Worm (Caenorhabditis elegans) whole organism, L4/young adult: ENCODE data around the gene F08D12.4.

Experiments used
- W03F9.2 ChIP-seq: fragments of 150-350 bp; optimal IDR thresholded peaks from 2 replicates; lab custom pipeline; 2014; ENCODE audit warnings: missing biosample characterization, missing genetic modification characterization
- dao-5 ChIP-seq: sonication (generic microtip); optimal IDR thresholded peaks from 2 replicates; lab custom pipeline; 2016; ENCODE audit warnings: missing genotype, missing genetic modification characterization, moderate library complexity, missing compliant biosample characterization
- him-1 ChIP-seq: sonication (generic microtip); optimal IDR thresholded peaks from 2 replicates; lab custom pipeline; 2016; ENCODE audit warnings: missing genotype, missing genetic modification reagents, missing genetic modification characterization, missing compliant biosample characterization

Gene F08D12.4

DNA sequence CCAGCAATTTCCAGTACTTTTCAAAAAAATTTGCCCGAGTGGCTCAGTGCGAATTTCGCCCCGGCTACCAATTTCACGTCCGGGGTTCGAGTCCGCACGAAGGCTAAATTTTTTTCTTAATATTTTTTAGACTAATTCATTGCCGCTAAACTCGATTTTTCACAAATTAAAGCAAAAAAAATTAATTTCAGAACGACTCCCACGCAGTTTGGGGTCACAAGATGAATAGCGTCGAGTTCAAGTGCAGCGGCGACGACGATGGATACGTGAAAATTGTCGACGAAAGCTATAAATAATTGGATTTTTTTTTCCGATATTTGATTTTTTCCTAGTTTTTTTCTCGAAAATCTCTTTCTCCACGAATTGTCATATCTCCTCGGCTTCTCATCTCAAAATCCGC, 26.7 kb upstream of the F08D12.4 start:
- TF ChIP-seq dao-5 (tag; lab: Kevin White, UChicago) (no peak), him-1 (tag; lab: Kevin White, UChicago) (no peak), W03F9.2 (no peak)

DNA sequence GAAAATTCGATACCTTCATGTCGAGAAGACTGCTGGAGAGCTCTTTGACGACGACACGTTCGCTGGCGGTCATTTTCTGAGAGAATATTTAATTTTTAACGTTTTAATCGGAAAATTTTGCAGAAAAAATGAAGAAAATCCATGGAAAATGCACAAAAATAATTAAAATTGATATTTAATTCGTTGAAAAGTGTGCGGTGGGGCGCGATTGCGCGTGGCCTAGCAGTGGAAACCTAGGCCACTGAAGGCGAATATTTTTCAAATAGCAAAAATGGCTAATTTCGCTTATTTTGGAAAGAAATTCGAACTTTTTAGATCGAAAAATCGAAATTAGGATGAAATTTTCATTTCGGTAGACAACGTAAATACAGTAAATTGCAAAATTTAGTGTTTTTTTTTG, 25.4 kb upstream of the F08D12.4 start, which contains the start of gene F29A7.6:
Gene F29A7.6, minus strand, starts transcription at position 76 of the 400 bp plus-strand sequence.
- TF ChIP-seq him-1 (tag; lab: Kevin White, UChicago) (no peak), W03F9.2 (peak; percentile 76)

DNA sequence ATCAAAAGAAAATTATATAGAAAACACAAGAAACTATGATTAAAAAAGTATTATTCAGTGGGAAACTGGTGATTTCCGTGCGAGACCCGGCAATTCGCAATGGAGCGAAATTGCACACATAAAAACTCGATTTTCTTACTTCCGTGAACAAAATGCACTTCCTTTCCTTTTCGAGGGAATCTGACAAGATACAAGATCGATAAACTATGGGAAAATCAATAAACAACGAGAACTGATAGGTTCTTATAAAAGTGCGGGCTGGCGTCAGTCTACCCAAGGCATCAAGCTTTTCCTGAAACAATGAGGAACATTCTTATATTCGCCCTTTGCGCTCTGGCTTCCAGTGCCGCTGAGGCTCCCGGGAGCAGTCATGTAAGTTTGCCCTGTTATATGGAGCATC, 24.9 kb upstream of the F08D12.4 start, which contains the start of gene F29A7.3:
Gene F29A7.3, plus strand, starts transcription at position 301 of the 400 bp plus-strand sequence.
- no peak for TF ChIP-seq W03F9.2
- no peak for TF ChIP-seq dao-5 (tag; lab: Kevin White, UChicago)
- TF ChIP-seq him-1 (tag; lab: Kevin White, UChicago): no peak

DNA sequence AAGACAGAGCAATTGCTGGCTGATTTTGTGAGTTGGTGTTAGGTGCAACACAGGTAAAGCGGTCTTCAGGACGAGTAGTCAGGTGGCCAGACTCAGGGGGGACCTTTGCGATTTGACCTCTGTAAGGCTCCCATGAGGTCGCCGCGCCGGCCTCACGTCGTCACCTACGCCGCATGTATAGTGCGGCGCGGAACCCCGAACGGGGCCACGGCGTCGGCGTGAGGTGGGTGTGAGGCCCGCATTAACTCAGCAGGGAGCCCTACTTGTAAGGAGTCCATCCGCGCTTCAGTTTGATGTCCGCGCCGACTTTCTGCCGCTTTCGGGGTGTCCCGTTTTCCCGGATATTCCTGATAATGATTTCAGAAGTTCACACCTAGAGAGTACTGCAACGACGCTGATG, 23.4 kb upstream of the F08D12.4 start:
- TF ChIP-seq him-1 (tag; lab: Kevin White, UChicago): no peak

DNA sequence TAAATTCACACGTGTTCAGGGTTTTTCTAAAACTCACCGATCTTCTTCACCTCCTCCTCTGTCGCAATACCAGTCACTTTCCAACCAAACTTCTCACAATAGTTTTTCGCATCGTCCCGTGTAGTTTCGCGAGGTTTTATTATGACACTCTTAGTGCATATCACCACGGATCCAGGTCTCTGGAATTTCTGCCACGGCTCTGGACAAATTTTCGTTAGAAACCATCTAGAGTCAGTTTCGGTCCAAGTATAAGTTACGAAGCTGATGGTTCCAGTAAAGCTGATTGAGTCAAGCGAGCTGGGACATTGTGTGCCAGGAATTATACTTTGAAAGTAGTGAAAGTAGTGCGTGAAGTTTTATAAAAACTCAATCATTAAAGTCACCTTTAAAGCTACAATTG, 21.6 kb upstream of the F08D12.4 start:
- no peak for TF ChIP-seq W03F9.2
- TF ChIP-seq dao-5 (tag; lab: Kevin White, UChicago): no peak
- TF ChIP-seq him-1 (tag; lab: Kevin White, UChicago): no peak

DNA sequence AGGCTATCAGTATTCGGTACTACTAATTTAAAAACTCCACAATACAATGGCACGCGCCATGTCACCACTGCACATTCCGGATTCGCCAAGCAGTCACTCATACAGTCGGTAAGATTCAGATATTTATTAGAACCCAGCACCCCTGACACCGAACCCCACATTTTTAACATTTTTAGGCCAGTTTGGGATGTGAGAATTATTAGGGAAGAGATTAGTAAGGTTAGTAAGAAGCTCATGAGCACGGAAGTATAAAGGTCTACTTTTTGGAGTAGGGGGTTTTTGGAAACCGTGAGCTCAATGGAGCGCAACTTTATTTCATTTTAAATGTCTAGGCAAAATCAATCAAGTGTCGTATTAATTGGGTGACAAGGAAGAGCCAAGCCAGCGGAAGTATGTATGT, 20.0 kb upstream of the F08D12.4 start, which contains the start of gene F29A7.8:
Gene F29A7.8, minus strand, starts transcription at position 101 of the 400 bp plus-strand sequence.
- TF ChIP-seq him-1 (tag; lab: Kevin White, UChicago): no peak
- TF ChIP-seq dao-5 (tag; lab: Kevin White, UChicago): no peak
- no peak for TF ChIP-seq W03F9.2

DNA sequence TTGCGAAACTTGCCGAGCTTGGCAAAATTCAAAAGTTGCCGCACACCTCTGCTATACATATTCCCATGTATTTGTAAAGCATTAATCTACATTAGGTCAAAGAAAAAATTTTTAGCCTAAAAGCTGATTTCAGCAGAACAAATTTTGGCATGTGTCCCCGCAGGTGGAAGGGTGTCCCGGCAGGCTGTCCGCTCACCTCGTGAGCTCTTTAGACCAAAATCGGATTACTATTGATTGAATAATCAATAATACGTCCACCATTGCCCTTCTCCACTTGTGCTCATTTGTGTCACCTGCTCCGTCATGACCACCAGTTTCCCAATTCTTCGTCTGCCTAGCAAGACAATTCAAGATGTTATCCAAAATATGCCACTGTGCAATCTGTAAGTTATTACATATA, 19.5 kb upstream of the F08D12.4 start, which contains the start of gene fbxb-107:
Gene fbxb-107, plus strand, starts transcription at position 297 of the 400 bp plus-strand sequence.
- TF ChIP-seq him-1 (tag; lab: Kevin White, UChicago) (no peak), W03F9.2 (no peak), dao-5 (tag; lab: Kevin White, UChicago) (no peak)

DNA sequence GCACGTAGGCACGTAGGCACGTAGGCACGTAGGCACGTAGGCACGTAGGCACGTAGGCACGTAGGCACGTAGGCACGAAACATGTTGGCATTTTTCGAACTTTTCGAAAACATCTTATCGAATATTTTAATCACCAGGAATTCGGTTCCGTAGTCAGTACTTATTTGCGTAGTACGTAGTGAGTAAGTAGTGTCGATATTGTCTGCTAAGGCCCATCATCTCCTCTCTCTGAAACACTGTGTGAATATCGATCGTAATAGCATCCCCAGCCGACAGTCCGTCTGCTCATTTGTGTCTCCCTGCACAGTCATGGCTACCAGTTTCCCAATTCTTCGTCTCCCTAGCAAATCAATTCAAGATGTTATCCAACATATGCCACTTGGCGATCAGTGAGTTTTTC, 15.8 kb upstream of the F08D12.4 start, which contains the start of gene fbxb-106:
Gene fbxb-106, plus strand, starts transcription at position 301 of the 400 bp plus-strand sequence.
- no peak for TF ChIP-seq W03F9.2
- no peak for TF ChIP-seq him-1 (tag; lab: Kevin White, UChicago)
- no peak for TF ChIP-seq dao-5 (tag; lab: Kevin White, UChicago)

DNA sequence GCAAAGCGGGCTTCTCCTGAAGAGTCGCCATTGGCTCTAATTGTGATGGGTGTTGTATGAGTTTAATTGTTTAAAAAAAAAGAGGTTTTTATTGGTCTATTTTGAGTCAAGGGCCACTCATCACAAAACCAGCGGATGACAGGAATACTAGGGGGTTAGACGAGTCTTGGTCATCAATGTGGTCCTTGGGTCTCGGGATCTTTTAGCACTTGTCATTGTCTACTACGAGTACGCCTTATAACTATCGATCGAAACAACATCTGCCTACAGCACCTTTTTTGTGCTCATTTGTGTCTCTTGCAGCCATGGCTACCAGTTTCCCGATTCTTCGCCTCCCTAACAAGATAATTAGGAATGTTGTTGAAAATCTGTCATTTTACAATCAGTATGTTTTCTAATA, 13.3 kb upstream of the F08D12.4 start, which contains the start of gene fbxb-108:
Gene fbxb-108, plus strand, starts transcription at position 301 of the 400 bp plus-strand sequence.
- no peak for TF ChIP-seq W03F9.2
- TF ChIP-seq him-1 (tag; lab: Kevin White, UChicago): no peak
- TF ChIP-seq dao-5 (tag; lab: Kevin White, UChicago): no peak

DNA sequence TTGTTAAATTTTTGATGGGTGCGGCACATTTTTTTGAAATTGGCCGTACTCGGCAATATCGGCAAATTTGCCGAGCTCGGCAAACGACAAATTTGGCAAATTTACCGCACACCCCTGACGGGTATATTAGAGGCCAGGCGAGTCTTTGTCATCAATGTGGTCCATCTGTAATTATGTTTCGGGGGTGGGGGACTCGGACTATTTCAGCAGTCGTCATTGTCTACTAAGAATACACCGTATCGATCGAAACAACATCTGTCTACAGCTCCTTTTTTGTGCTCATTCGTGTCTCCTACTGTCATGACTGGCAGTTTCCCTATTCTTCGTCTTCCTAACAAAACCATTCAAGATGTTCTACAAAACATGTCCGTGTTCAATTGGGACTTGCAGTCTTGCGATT, 11.6 kb upstream of the F08D12.4 start, which contains the start of gene F08D12.15:
Gene F08D12.15, plus strand, starts transcription at position 301 of the 400 bp plus-strand sequence.
- no peak for TF ChIP-seq W03F9.2
- TF ChIP-seq him-1 (tag; lab: Kevin White, UChicago): no peak
- no peak for TF ChIP-seq dao-5 (tag; lab: Kevin White, UChicago)

DNA sequence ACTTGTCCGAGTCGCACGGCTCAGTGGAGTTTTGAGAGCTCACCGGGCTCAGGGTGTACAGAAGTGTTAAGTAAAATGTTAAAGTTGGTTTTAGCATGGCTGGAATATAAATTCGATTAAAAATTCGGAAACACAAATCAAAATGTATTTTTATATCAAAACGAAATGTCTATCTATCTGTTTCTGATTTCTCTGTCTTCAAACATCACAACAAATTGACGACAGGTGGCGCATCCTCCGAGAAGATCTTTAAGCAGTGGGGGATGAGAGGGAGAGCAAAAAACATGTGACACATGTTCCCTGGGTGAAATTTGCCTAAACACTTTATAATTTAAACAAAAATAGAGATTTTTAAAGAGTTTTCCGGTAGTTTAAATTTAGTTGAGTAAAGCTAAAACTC, 8.9 kb upstream of the F08D12.4 start, which contains the start of gene F08D12.7:
Gene F08D12.7, minus strand, starts transcription at position 101 of the 400 bp plus-strand sequence.
- TF ChIP-seq dao-5 (tag; lab: Kevin White, UChicago) (no peak), him-1 (tag; lab: Kevin White, UChicago) (no peak), W03F9.2 (no peak)

DNA sequence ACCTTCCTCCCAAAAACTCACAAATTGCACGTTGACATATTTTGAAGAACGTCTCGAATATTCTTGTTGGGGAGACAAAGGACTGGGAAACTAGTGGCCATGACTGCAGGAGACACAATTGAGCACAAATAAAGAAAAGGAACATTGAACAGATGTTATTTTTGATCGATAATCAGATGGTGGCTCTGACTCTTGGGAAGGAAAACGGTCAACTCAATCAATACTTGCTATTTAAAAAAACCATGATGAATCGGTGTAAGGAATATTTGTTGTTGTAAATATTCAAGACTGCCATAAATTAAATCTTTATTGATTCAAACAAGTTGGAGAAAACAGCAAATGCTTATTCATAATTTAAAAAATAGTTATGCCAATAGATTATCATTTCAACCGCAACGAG, 7.2 kb upstream of the F08D12.4 start, which contains the start of gene fbxb-105:
Gene fbxb-105, minus strand, starts transcription at position 101 of the 400 bp plus-strand sequence.
- TF ChIP-seq him-1 (tag; lab: Kevin White, UChicago) (no peak), dao-5 (tag; lab: Kevin White, UChicago) (no peak), W03F9.2 (no peak)

DNA sequence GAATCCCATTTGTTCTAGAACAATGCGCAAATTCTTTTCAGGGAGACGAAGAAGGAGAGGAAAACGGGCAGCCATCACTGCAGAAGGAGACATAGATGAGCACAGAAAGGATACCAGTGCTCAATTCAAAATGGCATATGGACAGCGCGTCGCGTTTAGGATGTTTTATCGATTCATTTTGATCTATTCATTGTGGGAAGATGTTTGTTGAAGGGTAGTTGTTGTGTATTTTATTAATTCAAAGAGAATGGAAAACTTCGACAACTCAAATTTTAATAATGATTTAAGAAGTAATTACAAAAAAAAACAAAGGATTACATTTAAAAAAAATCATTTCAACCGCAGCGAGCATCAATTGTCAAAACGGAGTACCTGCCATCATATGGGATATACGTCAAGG, 5.8 kb upstream of the F08D12.4 start, which contains the start of gene sdz-10:
Gene sdz-10, minus strand, starts transcription at position 101 of the 400 bp plus-strand sequence.
- TF ChIP-seq him-1 (tag; lab: Kevin White, UChicago) (no peak), dao-5 (tag; lab: Kevin White, UChicago) (no peak), W03F9.2 (no peak)

DNA sequence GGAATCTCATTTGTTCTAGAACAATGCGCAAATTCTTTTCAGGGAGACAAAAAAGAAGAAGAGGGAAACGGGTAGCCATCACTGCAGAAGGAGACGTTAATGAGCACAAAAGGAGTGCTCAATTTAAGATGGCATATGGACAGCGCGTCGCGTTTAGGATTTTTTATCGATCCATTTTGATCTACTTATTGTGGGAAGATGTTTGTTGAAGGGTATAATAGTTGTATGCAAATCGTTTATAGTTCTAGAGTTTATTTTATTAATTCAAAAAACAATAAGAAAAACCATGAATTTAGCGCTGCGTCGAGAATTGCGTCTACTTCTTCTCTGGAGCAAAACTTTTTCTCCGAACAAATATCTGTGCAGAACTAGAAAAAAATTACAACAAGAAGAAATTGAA, 4.4 kb upstream of the F08D12.4 start, which contains the start of gene sdz-9:
Gene sdz-9, minus strand, starts transcription at position 101 of the 400 bp plus-strand sequence.
- TF ChIP-seq him-1 (tag; lab: Kevin White, UChicago) (no peak), dao-5 (tag; lab: Kevin White, UChicago) (no peak), W03F9.2 (no peak)

DNA sequence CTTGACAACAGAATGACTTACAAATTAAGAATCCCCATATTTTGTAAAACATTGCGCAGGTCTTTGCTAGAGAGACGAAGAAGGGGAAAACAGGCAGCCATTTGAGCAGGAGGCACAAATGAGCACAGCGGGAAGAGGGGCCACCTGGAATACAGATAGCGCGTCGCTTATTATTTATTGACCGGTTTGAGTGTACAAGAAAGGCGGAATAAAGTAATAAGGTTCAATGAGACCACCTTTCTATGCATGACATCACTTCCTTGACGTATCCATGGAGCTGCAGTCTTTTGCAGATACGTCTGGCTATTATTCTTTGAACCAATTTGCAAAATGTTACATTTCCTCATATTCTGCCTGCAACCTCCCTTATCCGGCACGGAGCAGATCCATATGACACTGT, 3.0 kb upstream of the F08D12.4 start, which contains the start of gene fbxb-111:
Gene fbxb-111, minus strand, starts transcription at position 101 of the 400 bp plus-strand sequence.
- TF ChIP-seq him-1 (tag; lab: Kevin White, UChicago) (no peak), dao-5 (tag; lab: Kevin White, UChicago) (no peak), W03F9.2 (no peak)
